Fruit fly (Drosophila melanogaster) whole organism, embryonic: ENCODE data around the gene CG6766.

Experiments used
- CG10979 ChIP-seq: fragments of 200-800 bp; sonication (Bioruptor generic); optimal IDR thresholded peaks from 2 replicates; lab custom pipeline; 2018; ENCODE audit warnings: missing biosample characterization, mild to moderate bottlenecking, missing genetic modification characterization, moderate library complexity
- CG3065 ChIP-seq: fragments of 200-800 bp; sonication (Bioruptor generic); optimal IDR thresholded peaks from 2 replicates; lab custom pipeline; 2016; ENCODE audit warnings: missing biosample characterization, missing genetic modification characterization
- sr ChIP-seq: fragments of 200-800 bp; sonication (Bioruptor generic); IDR thresholded peaks from 3 replicates; pipeline ENCODE4 v1.3.6; 2022; ENCODE audit warnings: missing biosample characterization, missing genetic modification characterization

- TF ChIP-seq CG10979 (tag; lab: Kevin White, UChicago) (no peak), CG3065 (GFP tag; lab: Kevin White, UChicago) (no peak), sr (no peak)
Observed at dm6 chr2L:12048723-12049122, 8.2 kb upstream of the CG6766 start, which contains the start of gene Plzf.
